Fruit fly (Drosophila melanogaster) whole organism, prepupa: ENCODE measurements around the gene ida.

ENCODE experiments used
- Blimp-1 ChIP-seq: fragments of 200-800 bp; sonication (Bioruptor generic); optimal IDR thresholded peaks from 3 replicates; lab custom pipeline; 2017; ENCODE audit warnings: missing biosample characterization, missing genetic modification characterization, mild to moderate bottlenecking, moderate library complexity, missing genetic modification reagents
- CG11294 ChIP-seq: fragments of 200-800 bp; sonication (Bioruptor generic); IDR thresholded peaks from 2 replicates; pipeline ENCODE4 v1.3.6; 2022; ENCODE audit warnings: missing biosample characterization, missing genetic modification characterization
- CG11762 ChIP-seq: fragments of 200-800 bp; sonication (Bioruptor generic); optimal IDR thresholded peaks from 3 replicates; lab custom pipeline; 2016; ENCODE audit warnings: missing biosample characterization, missing genetic modification characterization; ENCODE audit not compliant: insufficient read depth
- CG11902 ChIP-seq: fragments of 200-800 bp; sonication (Bioruptor generic); optimal IDR thresholded peaks from 3 replicates; lab custom pipeline; 2016; ENCODE audit warnings: missing biosample characterization, missing genetic modification characterization
- CG15336 ChIP-seq: fragments of 200-800 bp; sonication (Bioruptor generic); IDR thresholded peaks from 2 replicates; pipeline ENCODE4 v1.3.6; 2022; ENCODE audit warnings: missing biosample characterization, missing genetic modification characterization
- CG1621 ChIP-seq: fragments of 200-800 bp; sonication (Bioruptor generic); optimal IDR thresholded peaks from 3 replicates; lab custom pipeline; 2018; ENCODE audit warnings: missing biosample characterization, mild to moderate bottlenecking, missing genetic modification characterization
- CG16779 ChIP-seq: fragments of 200-800 bp; sonication (Bioruptor generic); optimal IDR thresholded peaks from 3 replicates; lab custom pipeline; 2017; ENCODE audit warnings: missing biosample characterization, mild to moderate bottlenecking, missing genetic modification characterization
- CG3032 ChIP-seq: fragments of 200-800 bp; optimal IDR thresholded peaks from 2 replicates; lab custom pipeline; 2019; ENCODE audit warnings: missing biosample characterization, mild to moderate bottlenecking, missing genetic modification characterization, moderate library complexity
- CG31627 ChIP-seq: fragments of 200-800 bp; sonication (Bioruptor generic); optimal IDR thresholded peaks from 3 replicates; lab custom pipeline; 2016; ENCODE audit warnings: missing biosample characterization, missing genetic modification characterization
- CG34406 ChIP-seq: fragments of 200-800 bp; sonication (Bioruptor generic); optimal IDR thresholded peaks from 3 replicates; lab custom pipeline; 2016; ENCODE audit warnings: missing biosample characterization, missing genetic modification characterization
- CG3919 ChIP-seq: fragments of 200-800 bp; sonication (Bioruptor generic); optimal IDR thresholded peaks from 3 replicates; lab custom pipeline; 2016; ENCODE audit warnings: missing biosample characterization, missing genetic modification characterization
- CG4318 ChIP-seq: fragments of 200-800 bp; sonication (Bioruptor generic); optimal IDR thresholded peaks from 3 replicates; lab custom pipeline; 2017; ENCODE audit warnings: missing biosample characterization, mild to moderate bottlenecking, missing genetic modification characterization
- CG6276 ChIP-seq: fragments of 200-800 bp; sonication (Bioruptor generic); optimal IDR thresholded peaks from 2 replicates; lab custom pipeline; 2017; ENCODE audit warnings: missing biosample characterization, mild to moderate bottlenecking, missing genetic modification characterization
- CG6792 ChIP-seq: fragments of 200-800 bp; sonication (Bioruptor generic); optimal IDR thresholded peaks from 3 replicates; lab custom pipeline; 2016; ENCODE audit warnings: missing biosample characterization, missing genetic modification characterization
- CG6808 ChIP-seq: fragments of 200-800 bp; sonication (Bioruptor generic); optimal IDR thresholded peaks from 3 replicates; lab custom pipeline; 2017; ENCODE audit warnings: missing biosample characterization, missing genetic modification characterization, mild to moderate bottlenecking, moderate library complexity, missing genetic modification reagents
- CG6854 ChIP-seq: fragments of 200-800 bp; sonication (Bioruptor generic); optimal IDR thresholded peaks from 2 replicates; lab custom pipeline; 2017; ENCODE audit warnings: missing biosample characterization, mild to moderate bottlenecking, missing genetic modification characterization
- CG8119 ChIP-seq: fragments of 200-800 bp; sonication (Bioruptor generic); IDR thresholded peaks from 3 replicates; pipeline ENCODE4 v1.3.6; 2022; ENCODE audit warnings: missing biosample characterization, missing genetic modification characterization
- CG8319 ChIP-seq: fragments of 200-800 bp; sonication (Bioruptor generic); optimal IDR thresholded peaks from 3 replicates; lab custom pipeline; 2016; ENCODE audit warnings: missing biosample characterization, missing genetic modification characterization
- CG8632 ChIP-seq: fragments of 200-800 bp; sonication (Bioruptor generic); optimal IDR thresholded peaks from 3 replicates; lab custom pipeline; 2016; ENCODE audit warnings: missing biosample characterization, missing genetic modification characterization
- CG9139 ChIP-seq: fragments of 200-800 bp; sonication (Bioruptor generic); optimal IDR thresholded peaks from 3 replicates; lab custom pipeline; 2017; ENCODE audit warnings: missing biosample characterization, mild to moderate bottlenecking, missing genetic modification characterization
- Eip75B ChIP-seq: fragments of 200-800 bp; sonication (Bioruptor generic); optimal IDR thresholded peaks from 3 replicates; lab custom pipeline; 2016; ENCODE audit warnings: missing biosample characterization, missing genetic modification characterization
- Eip78C ChIP-seq: fragments of 200-800 bp; sonication (Bioruptor generic); peaks from one replicate; lab custom pipeline; 2016; ENCODE audit warnings: missing biosample characterization, missing genetic modification characterization
- Eip93F ChIP-seq: fragments of 200-800 bp; sonication (Bioruptor generic); optimal IDR thresholded peaks from 2 replicates; lab custom pipeline; 2016; ENCODE audit warnings: missing biosample characterization, mild to moderate bottlenecking, missing genetic modification characterization
- Ets21C ChIP-seq: fragments of 200-800 bp; sonication (Bioruptor generic); optimal IDR thresholded peaks from 3 replicates; lab custom pipeline; 2016; ENCODE audit warnings: missing biosample characterization, missing genetic modification characterization
- Ets96B ChIP-seq: fragments of 200-800 bp; optimal IDR thresholded peaks from 2 replicates; lab custom pipeline; 2019; ENCODE audit warnings: missing biosample characterization, mild to moderate bottlenecking, missing genetic modification characterization, moderate library complexity
- Gug ChIP-seq: fragments of 200-800 bp; sonication (Bioruptor generic); IDR thresholded peaks from 2 replicates; pipeline ENCODE4 v1.3.6; 2022; ENCODE audit warnings: missing biosample characterization, missing genetic modification characterization
- Hr38 ChIP-seq: sonication (Bioruptor generic); optimal IDR thresholded peaks from 2 replicates; lab custom pipeline; 2016; ENCODE audit warnings: missing biosample characterization, missing genetic modification characterization
- Hr39 ChIP-seq: fragments of 200-800 bp; sonication (Bioruptor generic); optimal IDR thresholded peaks from 2 replicates; lab custom pipeline; 2016; ENCODE audit warnings: missing biosample characterization, missing genetic modification characterization
- Hr4 ChIP-seq: fragments of 200-800 bp; sonication (Bioruptor generic); optimal IDR thresholded peaks from 3 replicates; lab custom pipeline; 2016; ENCODE audit warnings: missing biosample characterization, missing genetic modification characterization
- Met ChIP-seq: fragments of 200-800 bp; sonication (Bioruptor generic); optimal IDR thresholded peaks from 3 replicates; lab custom pipeline; 2016; ENCODE audit warnings: missing biosample characterization, missing genetic modification characterization
- OdsH ChIP-seq: fragments of 200-800 bp; sonication (Bioruptor generic); optimal IDR thresholded peaks from 3 replicates; lab custom pipeline; 2016; ENCODE audit warnings: missing biosample characterization, missing genetic modification characterization
- Smox ChIP-seq: fragments of 200-800 bp; sonication (Bioruptor generic); optimal IDR thresholded peaks from 3 replicates; lab custom pipeline; 2016; ENCODE audit warnings: missing biosample characterization, missing genetic modification characterization
- Sox14 ChIP-seq: fragments of 200-800 bp; sonication (Bioruptor generic); optimal IDR thresholded peaks from 3 replicates; lab custom pipeline; 2016; ENCODE audit warnings: missing biosample characterization, missing genetic modification characterization
- acj6 ChIP-seq: fragments of 200-800 bp; sonication (Bioruptor generic); optimal IDR thresholded peaks from 3 replicates; lab custom pipeline; 2016; ENCODE audit warnings: missing biosample characterization, missing genetic modification characterization
- dsx ChIP-seq: fragments of 200-800 bp; optimal IDR thresholded peaks from 3 replicates; lab custom pipeline; 2019; ENCODE audit warnings: missing biosample characterization, mild to moderate bottlenecking, missing genetic modification characterization, moderate library complexity; ENCODE audit not compliant: poor library complexity, severe bottlenecking
- eg ChIP-seq: fragments of 200-800 bp; sonication (Bioruptor generic); IDR thresholded peaks from 3 replicates; pipeline ENCODE4 v1.3.6; 2022; ENCODE audit warnings: missing biosample characterization, missing genetic modification characterization
- esn ChIP-seq: fragments of 200-800 bp; sonication (Bioruptor generic); optimal IDR thresholded peaks from 2 replicates; lab custom pipeline; 2016; ENCODE audit warnings: missing biosample characterization, mild to moderate bottlenecking, missing genetic modification characterization, moderate library complexity
- fd59A ChIP-seq: fragments of 200-800 bp; sonication (Bioruptor generic); optimal IDR thresholded peaks from 2 replicates; lab custom pipeline; 2017; ENCODE audit warnings: missing biosample characterization, mild to moderate bottlenecking, missing genetic modification characterization, missing genetic modification reagents
- fkh ChIP-seq: fragments of 200-800 bp; sonication (Bioruptor generic); optimal IDR thresholded peaks from 3 replicates; lab custom pipeline; 2017; ENCODE audit warnings: missing biosample characterization, mild to moderate bottlenecking, missing genetic modification characterization, moderate library complexity
- lz ChIP-seq: fragments of 200-800 bp; sonication (Bioruptor generic); optimal IDR thresholded peaks from 3 replicates; lab custom pipeline; 2016; ENCODE audit warnings: missing biosample characterization, missing genetic modification characterization
- net ChIP-seq: fragments of 200-800 bp; sonication (Bioruptor generic); optimal IDR thresholded peaks from 3 replicates; lab custom pipeline; 2016; ENCODE audit warnings: missing biosample characterization, missing genetic modification characterization
- pdm3 ChIP-seq: fragments of 200-800 bp; sonication (Bioruptor generic); optimal IDR thresholded peaks from 3 replicates; lab custom pipeline; 2016; ENCODE audit warnings: missing biosample characterization, missing genetic modification characterization
- spab ChIP-seq: fragments of 200-800 bp; sonication (Bioruptor generic); optimal IDR thresholded peaks from 2 replicates; lab custom pipeline; 2017; ENCODE audit warnings: missing biosample characterization, mild to moderate bottlenecking, missing genetic modification characterization, missing genetic modification reagents
- ss ChIP-seq, 2 experiments: fragments of 200-800 bp; sonication (Bioruptor generic); optimal IDR thresholded peaks; 2 replicates in 1 of 2; 3 replicates in 1 of 2; lab custom pipeline; 2017 to 2018; ENCODE audit warnings: mild to moderate bottlenecking in 2 of 2, missing biosample characterization in 2 of 2, missing genetic modification characterization in 2 of 2, moderate library complexity in 1 of 2
- vri ChIP-seq: fragments of 200-800 bp; sonication (Bioruptor generic); optimal IDR thresholded peaks from 3 replicates; lab custom pipeline; 2016; ENCODE audit warnings: missing biosample characterization, mild to moderate bottlenecking, missing genetic modification characterization

ida gene

dm6 chr3L:3901865-3902490 is 3.2 kb upstream of the ida start:
- TF ChIP-seq Ets21C (no peak), CG6808 (peak; percentile 60), vri (GFP tag; lab: Kevin White, UChicago) (peak; percentile 5), ss (GFP tag; optimal IDR thresholded peaks at IDR 0.05; lab: Kevin White, UChicago) (peak; percentile 42 to 62), fd59A (no peak), CG3032 (tag; lab: Kevin White, UChicago) (no peak), Eip78C (GFP tag; lab: Kevin White, UChicago) (peak; percentile 44), spab (GFP tag; lab: Kevin White, UChicago) (peak; percentile 7), Sox14 (GFP tag; lab: Kevin White, UChicago) (peak; percentile 86), dsx (GFP tag; lab: Kevin White, UChicago) (peak; percentile 69), esn (GFP tag; lab: Kevin White, UChicago) (no peak), CG6276 (GFP tag; lab: Kevin White, UChicago) (peak; percentile 51), CG15336 (no peak), fkh (GFP tag; lab: Kevin White, UChicago) (peak; percentile 49), CG6854 (no peak)

dm6 chr3L:3902491-3903198 is 2.5 kb upstream of the ida start, which contains the start of gene Ubi-p63E:
TSS of gene Ubi-p63E (minus strand) at chr3L:3903184.
- TF ChIP-seq Eip75B (GFP tag; lab: Kevin White, UChicago) (peak; percentile 54), Met (peak; percentile 66), Ets21C (peak; percentile 61), eg (GFP tag; lab: Robert Waterston, UW) (no peak), net (GFP tag; lab: Kevin White, UChicago) (peak; percentile 65), Gug (GFP tag; lab: Robert Waterston, UW) (no peak), CG16779 (tag; lab: Kevin White, UChicago) (no peak), Ets96B (peak; percentile 31), CG15336 (no peak), CG6854 (peak; percentile 29), vri (GFP tag; lab: Kevin White, UChicago) (peak; percentile 57), CG6792 (GFP tag; lab: Kevin White, UChicago) (peak; percentile 58), CG34406 (peak; percentile 47), Eip78C (GFP tag; lab: Kevin White, UChicago) (peak; percentile 90), Blimp-1 (GFP tag; lab: Kevin White, UChicago) (no peak), CG1621 (peak; percentile 26), fkh (GFP tag; lab: Kevin White, UChicago) (no peak), Smox (GFP tag; lab: Kevin White, UChicago) (peak; percentile 75), CG6808 (peak; percentile 44), dsx (GFP tag; lab: Kevin White, UChicago) (no peak), lz (GFP tag; lab: Kevin White, UChicago) (peak; percentile 77), CG3919 (GFP tag; lab: Kevin White, UChicago) (peak; percentile 53), Sox14 (GFP tag; lab: Kevin White, UChicago) (no peak), CG31627 (GFP tag; lab: Kevin White, UChicago) (peak; percentile 79), CG9139 (GFP tag; lab: Kevin White, UChicago) (peak; percentile 55), Eip93F (no peak), Hr4 (GFP tag; lab: Kevin White, UChicago) (peak; percentile 60), CG8319 (GFP tag; lab: Kevin White, UChicago) (peak; percentile 30), CG8632 (peak; percentile 49), OdsH (GFP tag; lab: Kevin White, UChicago) (peak; percentile 60), CG11902 (peak; percentile 59), pdm3 (GFP tag; lab: Kevin White, UChicago) (peak; percentile 75), CG6276 (GFP tag; lab: Kevin White, UChicago) (peak; percentile 50), CG8119 (no peak), CG11294 (GFP tag; lab: Robert Waterston, UW) (no peak), acj6 (GFP tag; lab: Kevin White, UChicago) (peak; percentile 61), Hr38 (GFP tag; lab: Kevin White, UChicago) (no peak), CG3032 (tag; lab: Kevin White, UChicago) (peak; percentile 45), CG4318 (GFP tag; lab: Kevin White, UChicago) (peak; percentile 56), spab (GFP tag; lab: Kevin White, UChicago) (peak; percentile 51), Hr39 (peak; percentile 66), fd59A (peak; percentile 35), CG11762 (GFP tag; lab: Kevin White, UChicago) (no peak)
